Worm (Caenorhabditis elegans) whole organism, L4/young adult: ENCODE data around the gene C35A11.4.

Experiments
- W03F9.2 ChIP-seq: fragments of 150-350 bp; optimal IDR thresholded peaks from 2 replicates; lab custom pipeline; 2014; ENCODE audit warnings: missing biosample characterization, missing genetic modification characterization
- dao-5 ChIP-seq: sonication (generic microtip); optimal IDR thresholded peaks from 2 replicates; lab custom pipeline; 2016; ENCODE audit warnings: missing genotype, missing genetic modification characterization, moderate library complexity, missing compliant biosample characterization
- him-1 ChIP-seq: sonication (generic microtip); optimal IDR thresholded peaks from 2 replicates; lab custom pipeline; 2016; ENCODE audit warnings: missing genotype, missing genetic modification reagents, missing genetic modification characterization, missing compliant biosample characterization

Gene C35A11.4

ce11 chrV:5408223-5408622 lies 15.3 kb upstream of the C35A11.4 start, which contains the start of gene C25A6.1:
Gene C25A6.1, plus strand, starts transcription at chrV:5408523.
- no peak for TF ChIP-seq W03F9.2 (tag; lab: Kevin White, UChicago)
- TF ChIP-seq dao-5 (tag; lab: Kevin White, UChicago), result no peak
- TF ChIP-seq him-1, result no peak

ce11 chrV:5405053-5405452 lies 12.1 kb upstream of the C35A11.4 start, which contains the start of gene dmsr-7:
Gene dmsr-7, plus strand, starts transcription at chrV:5405353.
- TF ChIP-seq dao-5 (tag; lab: Kevin White, UChicago), result no peak
- no peak for TF ChIP-seq W03F9.2 (tag; lab: Kevin White, UChicago)
- no peak for TF ChIP-seq him-1

- TF ChIP-seq him-1 (peak; percentile 13), dao-5 (tag; lab: Kevin White, UChicago) (no peak), W03F9.2 (tag; lab: Kevin White, UChicago) (no peak)
Observed at ce11 chrV:5403938-5404337, 11.0 kb upstream of the C35A11.4 start.

ce11 chrV:5385914-5386493 lies 6.9 kb downstream of the C35A11.4 start, which contains the start of gene C35A11.2:
Gene C35A11.2, plus strand, starts transcription at chrV:5386299.
- no peak for TF ChIP-seq dao-5 (tag; lab: Kevin White, UChicago)

- TF ChIP-seq dao-5 (tag; lab: Kevin White, UChicago), result no peak
- no peak for TF ChIP-seq W03F9.2 (tag; lab: Kevin White, UChicago)
- no peak for TF ChIP-seq him-1
Observed at ce11 chrV:5372118-5372517, 20.8 kb downstream of the C35A11.4 start, which contains the start of gene C35A11.3. Gene C35A11.3, plus strand, starts transcription at chrV:5372418.

- no peak for TF ChIP-seq dao-5 (tag; lab: Kevin White, UChicago)
- TF ChIP-seq him-1, result no peak
- no peak for TF ChIP-seq W03F9.2 (tag; lab: Kevin White, UChicago)
Observed at ce11 chrV:5368792-5369191, 24.2 kb downstream of the C35A11.4 start, which contains the start of gene T09D3.9. Gene T09D3.9, minus strand, starts transcription at chrV:5368892.

ce11 chrV:5364863-5365262 lies 28.1 kb downstream of the C35A11.4 start, which contains the start of gene T09D3.8:
Gene T09D3.8, plus strand, starts transcription at chrV:5365163.
- TF ChIP-seq dao-5 (tag; lab: Kevin White, UChicago), result no peak
- no peak for TF ChIP-seq him-1
- no peak for TF ChIP-seq W03F9.2 (tag; lab: Kevin White, UChicago)

ce11 chrV:5362220-5362619 lies 30.7 kb downstream of the C35A11.4 start:
- TF ChIP-seq W03F9.2 (tag; lab: Kevin White, UChicago) (no peak), him-1 (no peak), dao-5 (tag; lab: Kevin White, UChicago) (no peak)

ce11 chrV:5358772-5359171 lies 34.2 kb downstream of the C35A11.4 start, which contains the start of gene nhr-216:
Gene nhr-216, minus strand, starts transcription at chrV:5358872.
- no peak for TF ChIP-seq him-1
- TF ChIP-seq W03F9.2 (tag; lab: Kevin White, UChicago), result no peak
- TF ChIP-seq dao-5 (tag; lab: Kevin White, UChicago), result no peak

- TF ChIP-seq dao-5 (tag; lab: Kevin White, UChicago) (no peak), W03F9.2 (tag; lab: Kevin White, UChicago) (no peak), him-1 (no peak)
Observed at ce11 chrV:5351483-5351882, 41.5 kb downstream of the C35A11.4 start, which contains the start of gene srd-9. Gene srd-9, plus strand, starts transcription at chrV:5351783.

- TF ChIP-seq W03F9.2 (tag; lab: Kevin White, UChicago), result no peak
- no peak for TF ChIP-seq dao-5 (tag; lab: Kevin White, UChicago)
- TF ChIP-seq him-1, result no peak
Observed at ce11 chrV:5349471-5349870, 43.5 kb downstream of the C35A11.4 start, which contains the start of gene T09D3.3. Gene T09D3.3, minus strand, starts transcription at chrV:5349571.

ce11 chrV:5345419-5345818 lies 47.5 kb downstream of the C35A11.4 start, which contains the start of gene srg-25:
Gene srg-25, minus strand, starts transcription at chrV:5345519.
- no peak for TF ChIP-seq W03F9.2 (tag; lab: Kevin White, UChicago)

- TF ChIP-seq him-1 (no peak), W03F9.2 (tag; lab: Kevin White, UChicago) (no peak), dao-5 (tag; lab: Kevin White, UChicago) (no peak)
Observed at ce11 chrV:5339497-5339896, 53.5 kb downstream of the C35A11.4 start, which contains the start of gene srg-27. Gene srg-27, plus strand, starts transcription at chrV:5339797.
